Fruit fly (Drosophila melanogaster) whole organism, embryonic: ENCODE data around the gene CG13622.

Experiments
- Ada2b ChIP-seq: fragments of 200-800 bp; sonication (Bioruptor generic); IDR thresholded peaks from 2 replicates; pipeline ENCODE4 v1.3.6; 2022; ENCODE audit warnings: missing biosample characterization, missing genetic modification characterization
- Antp ChIP-seq: fragments of 200-800 bp; sonication (Bioruptor generic); optimal IDR thresholded peaks from 3 replicates; lab custom pipeline; 2016; ENCODE audit warnings: missing biosample characterization, missing genetic modification characterization
- BtbVII ChIP-seq: fragments of 200-800 bp; sonication (Bioruptor generic); optimal IDR thresholded peaks from 3 replicates; lab custom pipeline; 2017; ENCODE audit warnings: missing biosample characterization, mild to moderate bottlenecking, missing genetic modification characterization
- CG12104 ChIP-seq: fragments of 200-800 bp; sonication (Bioruptor generic); optimal IDR thresholded peaks from 3 replicates; lab custom pipeline; 2016; ENCODE audit warnings: missing biosample characterization, missing genetic modification characterization
- CG12219 ChIP-seq: fragments of 200-800 bp; sonication (Bioruptor generic); optimal IDR thresholded peaks from 3 replicates; lab custom pipeline; 2018; ENCODE audit warnings: missing biosample characterization, mild to moderate bottlenecking, missing genetic modification characterization
- CG12744 ChIP-seq: fragments of 200-800 bp; sonication (Bioruptor generic); optimal IDR thresholded peaks from 2 replicates; lab custom pipeline; 2016; ENCODE audit warnings: missing biosample characterization, missing genetic modification characterization
- CG13624 ChIP-seq: fragments of 200-800 bp; sonication (Bioruptor generic); optimal IDR thresholded peaks from 2 replicates; lab custom pipeline; 2016; ENCODE audit warnings: missing biosample characterization, missing genetic modification characterization
- CG14860 ChIP-seq: fragments of 200-800 bp; sonication (Bioruptor generic); IDR thresholded peaks from 3 replicates; pipeline ENCODE4 v1.3.6; 2022; ENCODE audit warnings: missing biosample characterization, missing genetic modification characterization; ENCODE audit not compliant: partially characterized antibody
- CG1603 ChIP-seq: fragments of 200-800 bp; sonication (Bioruptor generic); optimal IDR thresholded peaks from 2 replicates; lab custom pipeline; 2019; ENCODE audit warnings: missing biosample characterization, mild to moderate bottlenecking, missing genetic modification characterization, moderate library complexity
- CG16779 ChIP-seq: fragments of 200-800 bp; sonication (Bioruptor generic); IDR thresholded peaks from 2 replicates; pipeline ENCODE4 v1.3.6; 2022; ENCODE audit warnings: missing biosample characterization, missing genetic modification characterization
- CG17385 ChIP-seq: fragments of 200-800 bp; sonication (Bioruptor generic); optimal IDR thresholded peaks from 3 replicates; lab custom pipeline; 2018; ENCODE audit warnings: missing biosample characterization, mild to moderate bottlenecking, missing genetic modification characterization
- CG17612 ChIP-seq: fragments of 200-800 bp; sonication (Bioruptor generic); IDR thresholded peaks from 2 replicates; pipeline ENCODE4 v1.3.6; 2022; ENCODE audit warnings: missing biosample characterization, missing genetic modification characterization
- CG2199 ChIP-seq: fragments of 200-800 bp; sonication (Bioruptor generic); IDR thresholded peaks from 3 replicates; pipeline ENCODE4 v1.3.6; 2022; ENCODE audit warnings: missing biosample characterization, missing genetic modification characterization
- CG4328 ChIP-seq: fragments of 200-800 bp; sonication (Bioruptor generic); optimal IDR thresholded peaks from 3 replicates; lab custom pipeline; 2017; ENCODE audit warnings: missing biosample characterization, missing genetic modification reagents, missing genetic modification characterization
- CG4360 ChIP-seq: fragments of 200-800 bp; sonication (Bioruptor generic); IDR thresholded peaks from 2 replicates; pipeline ENCODE4 v1.3.6; 2022; ENCODE audit warnings: missing biosample characterization, missing genetic modification characterization
- CG6272 ChIP-seq: fragments of 200-800 bp; sonication (Bioruptor generic); IDR thresholded peaks from 2 replicates; pipeline ENCODE4 v1.3.6; 2022; ENCODE audit warnings: missing biosample characterization, missing genetic modification characterization
- CG6689 ChIP-seq: fragments of 200-800 bp; sonication (Bioruptor generic); IDR thresholded peaks from 2 replicates; pipeline ENCODE4 v1.3.6; 2022; ENCODE audit warnings: missing biosample characterization, missing genetic modification characterization
- CG6791 ChIP-seq: fragments of 200-800 bp; sonication (Bioruptor generic); IDR thresholded peaks from 3 replicates; pipeline ENCODE4 v1.3.6; 2022; ENCODE audit warnings: missing biosample characterization, missing genetic modification characterization; ENCODE audit not compliant: partially characterized antibody
- CG7963 ChIP-seq: fragments of 200-800 bp; sonication (Bioruptor generic); IDR thresholded peaks from 3 replicates; pipeline ENCODE4 v1.3.6; 2022; ENCODE audit warnings: missing biosample characterization, missing genetic modification characterization; ENCODE audit not compliant: partially characterized antibody
- CG9932 ChIP-seq: fragments of 200-800 bp; sonication (Bioruptor generic); IDR thresholded peaks from 2 replicates; pipeline ENCODE4 v1.3.6; 2022; ENCODE audit warnings: missing biosample characterization, missing genetic modification characterization
- Chrac-16 ChIP-seq: fragments of 200-800 bp; sonication (Bioruptor generic); optimal IDR thresholded peaks from 3 replicates; lab custom pipeline; 2016; ENCODE audit warnings: missing biosample characterization, missing genetic modification characterization
- CrebB ChIP-seq: fragments of 200-800 bp; sonication (Bioruptor generic); optimal IDR thresholded peaks from 3 replicates; lab custom pipeline; 2018; ENCODE audit warnings: missing biosample characterization, mild to moderate bottlenecking, missing genetic modification characterization
- D19A ChIP-seq: fragments of 200-800 bp; optimal IDR thresholded peaks from 3 replicates; lab custom pipeline; 2019; ENCODE audit warnings: missing biosample characterization, mild to moderate bottlenecking, missing genetic modification characterization, moderate library complexity
- Doc2 ChIP-seq: fragments of 200-800 bp; sonication (Bioruptor generic); IDR thresholded peaks from 2 replicates; pipeline ENCODE4 v1.3.6; 2022; ENCODE audit warnings: missing biosample characterization, missing genetic modification characterization
- Drgx ChIP-seq: fragments of 200-800 bp; sonication (Bioruptor generic); IDR thresholded peaks from 2 replicates; pipeline ENCODE4 v1.3.6; 2022; ENCODE audit warnings: missing biosample characterization, missing genetic modification characterization
- E2f1 ChIP-seq: fragments of 200-800 bp; sonication (Bioruptor generic); IDR thresholded peaks from 2 replicates; pipeline ENCODE4 v1.3.6; 2022; ENCODE audit warnings: missing biosample characterization, missing genetic modification characterization
- Ets65A ChIP-seq: fragments of 200-800 bp; sonication (Bioruptor generic); peaks from one replicate; lab custom pipeline; 2016; ENCODE audit warnings: missing biosample characterization, missing genetic modification characterization
- HLH4C ChIP-seq: fragments of 200-800 bp; sonication (Bioruptor generic); IDR thresholded peaks from 3 replicates; pipeline ENCODE4 v1.3.6; 2022; ENCODE audit warnings: missing biosample characterization, missing genetic modification characterization; ENCODE audit not compliant: partially characterized antibody
- HmgD ChIP-seq: fragments of 200-800 bp; sonication (Bioruptor generic); optimal IDR thresholded peaks from 3 replicates; lab custom pipeline; 2016; ENCODE audit warnings: missing biosample characterization, missing genetic modification characterization
- PHDP ChIP-seq: fragments of 200-800 bp; sonication (Bioruptor generic); optimal IDR thresholded peaks from 3 replicates; lab custom pipeline; 2018; ENCODE audit warnings: missing biosample characterization, mild to moderate bottlenecking, missing genetic modification characterization, moderate library complexity
- Side ChIP-seq: fragments of 200-800 bp; sonication (Bioruptor generic); optimal IDR thresholded peaks from 2 replicates; lab custom pipeline; 2016; ENCODE audit warnings: missing biosample characterization, missing genetic modification characterization
- Taf1 ChIP-seq: fragments of 200-800 bp; sonication (Bioruptor generic); IDR thresholded peaks from 2 replicates; pipeline ENCODE4 v1.3.6; 2022; ENCODE audit warnings: missing biosample characterization, missing genetic modification characterization
- YL-1 ChIP-seq: fragments of 200-800 bp; sonication (Bioruptor generic); optimal IDR thresholded peaks from 3 replicates; lab custom pipeline; 2017; ENCODE audit warnings: missing biosample characterization, mild to moderate bottlenecking, missing genetic modification characterization
- abd-A ChIP-seq: fragments of 200-800 bp; sonication (Bioruptor generic); optimal IDR thresholded peaks from 3 replicates; lab custom pipeline; 2019; ENCODE audit warnings: missing biosample characterization, mild to moderate bottlenecking, missing genetic modification characterization, moderate library complexity
- amos ChIP-seq: fragments of 200-800 bp; sonication (Bioruptor generic); IDR thresholded peaks from 2 replicates; pipeline ENCODE4 v1.3.6; 2022; ENCODE audit warnings: missing biosample characterization, missing genetic modification characterization; ENCODE audit not compliant: partially characterized antibody
- bbx ChIP-seq: fragments of 200-800 bp; sonication (Bioruptor generic); IDR thresholded peaks from 2 replicates; pipeline ENCODE4 v1.3.6; 2022; ENCODE audit warnings: missing biosample characterization, missing genetic modification characterization; ENCODE audit not compliant: partially characterized antibody
- cato ChIP-seq: fragments of 200-800 bp; sonication (Bioruptor generic); optimal IDR thresholded peaks from 2 replicates; lab custom pipeline; 2016; ENCODE audit warnings: missing biosample characterization, missing genetic modification characterization, borderline replicate concordance
- chif ChIP-seq, 2 experiments: fragments of 200-800 bp; sonication (Bioruptor generic); optimal IDR thresholded peaks; 3 replicates each; lab custom pipeline; 2016; ENCODE audit warnings: missing biosample characterization in 2 of 2, missing genetic modification characterization in 2 of 2
- chm ChIP-seq: fragments of 200-800 bp; sonication (Bioruptor generic); IDR thresholded peaks from 2 replicates; pipeline ENCODE4 v1.3.6; 2022; ENCODE audit warnings: missing biosample characterization, missing genetic modification characterization
- emc ChIP-seq: fragments of 200-800 bp; sonication (Bioruptor generic); optimal IDR thresholded peaks from 2 replicates; lab custom pipeline; 2016; ENCODE audit warnings: missing biosample characterization, missing genetic modification characterization
- ems ChIP-seq: fragments of 200-800 bp; sonication (Bioruptor generic); optimal IDR thresholded peaks from 3 replicates; lab custom pipeline; 2016; ENCODE audit warnings: missing biosample characterization, missing genetic modification characterization
- hbn ChIP-seq: fragments of 200-800 bp; sonication (Bioruptor generic); IDR thresholded peaks from 2 replicates; pipeline ENCODE4 v1.3.6; 2022; ENCODE audit warnings: missing biosample characterization, missing genetic modification characterization; ENCODE audit not compliant: partially characterized antibody
- mirr ChIP-seq: fragments of 200-800 bp; sonication (Bioruptor generic); optimal IDR thresholded peaks from 3 replicates; lab custom pipeline; 2018; ENCODE audit warnings: missing biosample characterization, mild to moderate bottlenecking, missing genetic modification characterization
- mld ChIP-seq: fragments of 200-800 bp; sonication (Bioruptor generic); IDR thresholded peaks from 3 replicates; pipeline ENCODE4 v1.3.6; 2022; ENCODE audit warnings: missing biosample characterization, missing genetic modification characterization; ENCODE audit not compliant: partially characterized antibody
- oc ChIP-seq: fragments of 200-800 bp; sonication (Bioruptor generic); optimal IDR thresholded peaks from 2 replicates; lab custom pipeline; 2018; ENCODE audit warnings: missing biosample characterization, mild to moderate bottlenecking, missing genetic modification characterization, moderate library complexity
- pan ChIP-seq, 4 experiments: fragments of >200 bp in 3 of 4; fragments of 200-800 bp in 1 of 4; sonication (Bioruptor generic) in 1 of 4; optimal IDR thresholded peaks in 3 of 4; IDR thresholded peaks in 1 of 4; 2 replicates each; pipeline versions ENCODE4 v1.3.6 to Lab custom; 2017 to 2022; ENCODE audit warnings: missing biosample characterization in 2 of 4, missing genetic modification characterization in 2 of 4, mixed read lengths in 1 of 4
- pum ChIP-seq: fragments of 200-800 bp; sonication (Bioruptor generic); optimal IDR thresholded peaks from 2 replicates; lab custom pipeline; 2016; ENCODE audit warnings: missing biosample characterization, missing genetic modification characterization
- row ChIP-seq: fragments of 200-800 bp; sonication (Bioruptor generic); IDR thresholded peaks from 3 replicates; pipeline ENCODE4 v1.3.6; 2022; ENCODE audit warnings: missing biosample characterization, missing genetic modification characterization
- sens-2 ChIP-seq: fragments of 200-800 bp; sonication (Bioruptor generic); IDR thresholded peaks from 2 replicates; pipeline ENCODE4 v1.3.6; 2022; ENCODE audit warnings: missing biosample characterization, missing genetic modification characterization
- trh ChIP-seq: fragments of 200-800 bp; sonication (Bioruptor generic); optimal IDR thresholded peaks from 2 replicates; lab custom pipeline; 2016; ENCODE audit warnings: missing biosample characterization, missing genetic modification characterization
- usp ChIP-seq: fragments of >200 bp; optimal IDR thresholded peaks from 2 replicates; lab custom pipeline; 2017; ENCODE audit warnings: missing biosample characterization, missing genetic modification characterization

CG13622 gene

DNA sequence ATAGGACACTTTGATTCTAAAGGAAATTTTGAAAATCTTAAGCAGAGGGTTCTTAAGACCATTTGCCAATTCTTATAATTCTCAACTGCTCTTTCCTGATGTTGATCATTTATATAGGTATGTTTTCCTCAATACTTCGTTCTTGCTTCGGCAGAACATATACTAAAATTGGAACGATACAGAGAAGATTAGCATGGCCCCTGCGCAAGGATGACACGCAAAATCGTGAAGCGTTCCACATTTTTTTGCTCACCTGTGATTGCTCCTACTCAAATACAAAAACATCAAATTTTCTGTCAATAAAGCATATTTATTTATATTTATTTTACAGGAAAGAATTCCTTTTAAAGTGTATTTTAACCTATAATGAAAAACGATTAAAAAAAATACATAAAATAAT is 33.1 kb upstream of the CG13622 start:
- TF ChIP-seq CG12104 (GFP tag; lab: Kevin White, UChicago) (no peak), chm (GFP tag; lab: Robert Waterston, UW) (no peak), YL-1 (GFP tag; lab: Kevin White, UChicago) (no peak), HLH4C (GFP tag; lab: Robert Waterston, UW) (peak; percentile 3; the same call in 1 of the 3 replicates), pan (optimal IDR thresholded peaks at IDR 0.05; lab: Kevin White, UChicago) (no peak), pan (GFP tag; optimal IDR thresholded peaks at IDR 0.05 in 1 of 2, IDR thresholded peaks at IDR 0.05 in 1 of 2) (no peak), CG6689 (GFP tag; lab: Robert Waterston, UW) (no peak), CG4328 (GFP tag; lab: Kevin White, UChicago) (no peak), CG6791 (peak; percentile 79), BtbVII (GFP tag; lab: Kevin White, UChicago) (no peak), row (GFP tag; lab: Robert Waterston, UW) (no peak), CG16779 (GFP tag; lab: Robert Waterston, UW) (no peak), CG4360 (GFP tag; lab: Robert Waterston, UW) (no peak), CG7963 (GFP tag; lab: Robert Waterston, UW) (peak; percentile 33; the same call in 1 of the 3 replicates), Ada2b (no peak), CG12744 (GFP tag; lab: Kevin White, UChicago) (no peak), mld (GFP tag; lab: Robert Waterston, UW) (peak; percentile 92), emc (no peak), CG12219 (no peak), chif (GFP tag; optimal IDR thresholded peaks at IDR 0.05; lab: Kevin White, UChicago) (no peak), Antp (GFP tag; lab: Kevin White, UChicago) (no peak), mirr (GFP tag; lab: Kevin White, UChicago) (no peak), sens-2 (no peak), CrebB (tag; lab: Kevin White, UChicago) (no peak), hbn (GFP tag; lab: Robert Waterston, UW) (no peak), Taf1 (GFP tag; lab: Robert Waterston, UW) (no peak), CG17385 (GFP tag; lab: Kevin White, UChicago) (no peak), Chrac-16 (GFP tag; lab: Kevin White, UChicago) (no peak), trh (GFP tag; lab: Kevin White, UChicago) (no peak), oc (tag; lab: Kevin White, UChicago) (no peak), Drgx (GFP tag; lab: Robert Waterston, UW) (no peak), PHDP (tag; lab: Kevin White, UChicago) (no peak), ems (GFP tag; lab: Kevin White, UChicago) (no peak), CG2199 (no peak), HmgD (no peak), bbx (GFP tag; lab: Robert Waterston, UW) (peak; percentile 53; the same call in 1 of the 2 replicates), D19A (tag; lab: Kevin White, UChicago) (no peak), pum (no peak), E2f1 (GFP tag; lab: Robert Waterston, UW) (no peak), usp (GFP tag; lab: Kevin White, UChicago) (no peak), cato (no peak), CG9932 (no peak), Doc2 (GFP tag; lab: Robert Waterston, UW) (no peak), CG6272 (no peak), Side (GFP tag; lab: Kevin White, UChicago) (no peak), abd-A (no peak), amos (GFP tag; lab: Robert Waterston, UW) (peak; percentile 68; the same call in 1 of the 2 replicates), CG13624 (no peak), CG1603 (no peak), CG17612 (GFP tag; lab: Robert Waterston, UW) (no peak), CG14860 (peak; percentile 47), Ets65A (GFP tag; lab: Kevin White, UChicago) (no peak)
